Worm (Caenorhabditis elegans) whole organism, L4 larva: ENCODE results near the gene C33C12.7.

Source experiments
- F10B5.3 ChIP-seq: sonication (generic microtip); optimal IDR thresholded peaks from 2 replicates; lab custom pipeline; 2016; ENCODE audit warnings: mild to moderate bottlenecking, missing genetic modification characterization, missing compliant biosample characterization
- F37D6.2 ChIP-seq: sonication (generic microtip); optimal IDR thresholded peaks from 2 replicates; lab custom pipeline; 2016; ENCODE audit warnings: mild to moderate bottlenecking, missing genetic modification characterization, missing compliant biosample characterization
- F44E2.7 ChIP-seq: fragments of 200-800 bp; sonication (Bioruptor generic); IDR thresholded peaks from 2 replicates; pipeline ENCODE4 v2.1.2; 2022; ENCODE audit warnings: missing genetic modification characterization, missing compliant biosample characterization
- R02D3.7 ChIP-seq: fragments of 150-350 bp; sonication (generic microtip); optimal IDR thresholded peaks from 3 replicates; lab custom pipeline; 2014; ENCODE audit warnings: missing biosample characterization, missing genetic modification characterization
- Y48G9A.11 ChIP-seq: fragments of 200-800 bp; sonication (Bioruptor generic); IDR thresholded peaks from 2 replicates; pipeline ENCODE4 v1.3.6; 2022; ENCODE audit warnings: missing genetic modification reagents, missing genetic modification characterization, missing compliant biosample characterization
- Y75B8A.6 ChIP-seq: fragments of 200-800 bp; sonication (Bioruptor generic); IDR thresholded peaks from 2 replicates; pipeline ENCODE4 v1.3.6; 2022; ENCODE audit warnings: missing genetic modification reagents, missing genetic modification characterization, missing compliant biosample characterization
- ZK337.2 ChIP-seq: fragments of 200-800 bp; sonication (Bioruptor generic); IDR thresholded peaks from 2 replicates; pipeline ENCODE4 v1.3.6; 2022; ENCODE audit warnings: missing genetic modification reagents, missing genetic modification characterization, missing compliant biosample characterization
- ZK546.5 ChIP-seq, 2 experiments: sonication (generic microtip); optimal IDR thresholded peaks; 2 replicates each; lab custom pipeline; 2017; ENCODE audit warnings: missing biosample characterization in 2 of 2, missing genetic modification characterization in 2 of 2
- aha-1 ChIP-seq: fragments of 150-350 bp; peaks from one replicate; lab custom pipeline; 2014; ENCODE audit warnings: missing biosample characterization, missing genetic modification characterization
- ceh-32 ChIP-seq: sonication (generic microtip); optimal IDR thresholded peaks from 2 replicates; lab custom pipeline; 2016; ENCODE audit warnings: mild to moderate bottlenecking, missing genetic modification characterization, missing compliant biosample characterization; ENCODE audit not compliant: poor library complexity
- ceh-82 ChIP-seq: sonication (generic microtip); optimal IDR thresholded peaks from 2 replicates; lab custom pipeline; 2017; ENCODE audit warnings: missing biosample characterization, missing genetic modification characterization
- dmd-6 ChIP-seq: fragments of 200-800 bp; sonication (Bioruptor generic); IDR thresholded peaks from 2 replicates; pipeline ENCODE4 v1.3.6; 2022; ENCODE audit warnings: missing genetic modification reagents, missing genetic modification characterization, missing compliant biosample characterization
- dpl-1 ChIP-seq: fragments of 150-350 bp; optimal IDR thresholded peaks from 2 replicates; lab custom pipeline; 2014; ENCODE audit warnings: missing biosample characterization, missing genetic modification reagents, missing genetic modification characterization
- egl-27 ChIP-seq: sonication (generic microtip); optimal IDR thresholded peaks from 3 replicates; lab custom pipeline; 2017; ENCODE audit warnings: missing biosample characterization, missing genetic modification reagents, missing genetic modification characterization
- fkh-10 ChIP-seq: fragments of 150-350 bp; optimal IDR thresholded peaks from 2 replicates; lab custom pipeline; 2014; ENCODE audit warnings: missing biosample characterization, missing genetic modification reagents, missing genetic modification characterization
- fos-1 ChIP-seq: fragments of 150-350 bp; optimal IDR thresholded peaks from 2 replicates; lab custom pipeline; 2014; ENCODE audit warnings: missing biosample characterization, missing genetic modification characterization
- hlh-30 ChIP-seq: sonication (generic microtip); optimal IDR thresholded peaks from 2 replicates; lab custom pipeline; 2017; ENCODE audit warnings: antibody characterized with exemption, mild to moderate bottlenecking, missing genetic modification characterization, missing compliant biosample characterization; ENCODE audit not compliant: insufficient read depth
- lim-7 ChIP-seq: fragments of 200-800 bp; sonication (Bioruptor generic); IDR thresholded peaks from 2 replicates; pipeline ENCODE4 v1.3.6; 2022; ENCODE audit warnings: missing genetic modification characterization, missing compliant biosample characterization
- lin-1 ChIP-seq: fragments of 200-800 bp; sonication (Bioruptor generic); IDR thresholded peaks from 2 replicates; pipeline ENCODE4 v1.3.6; 2022; ENCODE audit warnings: missing genetic modification reagents, missing genetic modification characterization, missing compliant biosample characterization
- lin-13 ChIP-seq: fragments of 150-350 bp; optimal IDR thresholded peaks from 2 replicates; lab custom pipeline; 2014; ENCODE audit warnings: missing biosample characterization, missing genetic modification reagents, missing genetic modification characterization
- lin-38 ChIP-seq: fragments of 200-800 bp; sonication (Bioruptor generic); IDR thresholded peaks from 2 replicates; pipeline ENCODE4 v1.3.6; 2022; ENCODE audit warnings: missing genetic modification reagents, missing genetic modification characterization, missing compliant biosample characterization
- lin-39 ChIP-seq: fragments of 150-350 bp; optimal IDR thresholded peaks from 2 replicates; lab custom pipeline; 2014; ENCODE audit warnings: missing biosample characterization, missing genetic modification reagents, missing genetic modification characterization
- lir-3 ChIP-seq: sonication (generic microtip); optimal IDR thresholded peaks from 2 replicates; lab custom pipeline; 2016; ENCODE audit warnings: mild to moderate bottlenecking, missing genetic modification characterization, missing compliant biosample characterization
- lsy-2 ChIP-seq, 2 experiments: fragments of 150-350 bp in 1 of 2; sonication (generic microtip) in 1 of 2; optimal IDR thresholded peaks; 2 replicates each; lab custom pipeline; 2014 to 2017; ENCODE audit warnings: missing biosample characterization in 2 of 2, missing genetic modification characterization in 2 of 2
- madf-5 ChIP-seq, 2 experiments: fragments of 200-800 bp; sonication (Bioruptor generic); IDR thresholded peaks; 2 replicates each; pipeline ENCODE4 v1.3.6; 2022; ENCODE audit warnings: missing compliant biosample characterization in 2 of 2, missing genetic modification characterization in 2 of 2
- mdl-1 ChIP-seq, 2 experiments: fragments of 150-350 bp in 1 of 2; sonication (generic microtip) in 1 of 2; optimal IDR thresholded peaks; 2 replicates each; lab custom pipeline; 2014 to 2017; ENCODE audit warnings: missing biosample characterization in 2 of 2, missing genetic modification characterization in 2 of 2
- mdt-29 ChIP-seq: fragments of 200-800 bp; sonication (Bioruptor generic); IDR thresholded peaks from 2 replicates; pipeline ENCODE4 v1.3.6; 2022; ENCODE audit warnings: missing genetic modification reagents, missing genetic modification characterization, missing compliant biosample characterization
- mep-1 ChIP-seq: fragments of 150-350 bp; sonication (generic microtip); optimal IDR thresholded peaks from 3 replicates; lab custom pipeline; 2014; ENCODE audit warnings: missing biosample characterization, missing genetic modification characterization
- mes-2 ChIP-seq: sonication (generic microtip); optimal IDR thresholded peaks from 2 replicates; lab custom pipeline; 2016; ENCODE audit warnings: missing genotype, mild to moderate bottlenecking, missing genetic modification characterization, missing compliant biosample characterization; ENCODE audit not compliant: poor library complexity, severe bottlenecking
- nhr-10 ChIP-seq: fragments of 150-350 bp; optimal IDR thresholded peaks from 2 replicates; lab custom pipeline; 2014; ENCODE audit warnings: missing biosample characterization, missing genetic modification characterization
- nhr-111 ChIP-seq: fragments of 200-800 bp; sonication (Bioruptor generic); optimal IDR thresholded peaks from 2 replicates; lab custom pipeline; 2018; ENCODE audit warnings: mild to moderate bottlenecking, missing genetic modification characterization, missing compliant biosample characterization
- nhr-237 ChIP-seq: sonication (generic microtip); optimal IDR thresholded peaks from 2 replicates; lab custom pipeline; 2017; ENCODE audit warnings: missing biosample characterization, missing genetic modification characterization
- nhr-6 ChIP-seq: fragments of 150-350 bp; optimal IDR thresholded peaks from 2 replicates; lab custom pipeline; 2014; ENCODE audit warnings: missing biosample characterization, missing genetic modification characterization
- nhr-77 ChIP-seq: fragments of 150-350 bp; optimal IDR thresholded peaks from 2 replicates; lab custom pipeline; 2014; ENCODE audit warnings: missing biosample characterization, missing genetic modification characterization
- sdz-12 ChIP-seq: fragments of 200-800 bp; sonication (Bioruptor generic); optimal IDR thresholded peaks from 2 replicates; lab custom pipeline; 2018; ENCODE audit warnings: mild to moderate bottlenecking, missing genetic modification characterization, missing compliant biosample characterization
- set-16 ChIP-seq: fragments of 200-800 bp; sonication (Bioruptor generic); IDR thresholded peaks from 2 replicates; pipeline ENCODE4 v1.3.6; 2022; ENCODE audit warnings: missing genetic modification reagents, missing genetic modification characterization, missing compliant biosample characterization
- skn-1 ChIP-seq: fragments of 150-350 bp; optimal IDR thresholded peaks from 2 replicates; lab custom pipeline; 2014; ENCODE audit warnings: missing biosample characterization, missing genetic modification characterization
- snpc-4 ChIP-seq: fragments of 150-350 bp; optimal IDR thresholded peaks from 2 replicates; lab custom pipeline; 2014; ENCODE audit warnings: missing biosample characterization, missing genetic modification characterization
- unc-62 ChIP-seq, 3 experiments: fragments of 150-350 bp in 1 of 3; sonication (generic microtip); optimal IDR thresholded peaks in 2 of 3; peaks in 1 of 3; 1 replicate in 1 of 3; 2 replicates in 2 of 3; lab custom pipeline; 2014 to 2017; ENCODE audit warnings: missing biosample characterization in 3 of 3, missing genetic modification characterization in 3 of 3, missing genetic modification reagents in 3 of 3, missing genotype in 1 of 3
- vab-7 ChIP-seq: fragments of 200-800 bp; sonication (Bioruptor generic); IDR thresholded peaks from 2 replicates; pipeline ENCODE4 v1.3.6; 2022; ENCODE audit warnings: missing genetic modification reagents, missing genetic modification characterization, missing compliant biosample characterization
- zag-1 ChIP-seq: fragments of 150-350 bp; optimal IDR thresholded peaks from 2 replicates; lab custom pipeline; 2014; ENCODE audit warnings: missing biosample characterization, missing genetic modification characterization
- zfp-2 ChIP-seq: sonication (generic microtip); optimal IDR thresholded peaks from 2 replicates; lab custom pipeline; 2016; ENCODE audit warnings: mild to moderate bottlenecking, missing genetic modification characterization, missing compliant biosample characterization
- zip-2 ChIP-seq: fragments of 150-350 bp; optimal IDR thresholded peaks from 2 replicates; lab custom pipeline; 2014; ENCODE audit warnings: missing biosample characterization, missing genetic modification characterization

Gene C33C12.7

ce11 chrII:2207812-2208211 is 32.5 kb upstream of the C33C12.7 start, which contains the start of gene Y59C2A.1:
Gene Y59C2A.1, plus strand, starts transcription at chrII:2208112.
- TF ChIP-seq dmd-6 (no peak), zag-1 (tag; lab: Kevin White, UChicago) (no peak), snpc-4 (tag; lab: Kevin White, UChicago) (no peak), unc-62 (GFP tag; optimal IDR thresholded peaks at IDR 0.05 in 1 of 2; lab: Kevin White, UChicago) (no peak), unc-62 (tag; optimal IDR thresholded peaks at IDR 0.05; lab: Kevin White, UChicago) (no peak), ZK337.2 (GFP tag; lab: Robert Waterston, UW) (no peak), dpl-1 (GFP tag; lab: Kevin White, UChicago) (no peak), F37D6.2 (no peak), mep-1 (no peak), Y48G9A.11 (GFP tag; lab: Robert Waterston, UW) (no peak), nhr-6 (tag; lab: Kevin White, UChicago) (no peak), madf-5 (GFP tag; IDR thresholded peaks at IDR 0.05; lab: Robert Waterston, UW) (no peak), skn-1 (no peak), zfp-2 (no peak), set-16 (GFP tag; lab: Robert Waterston, UW) (no peak)

ce11 chrII:2206064-2206722 is 30.9 kb upstream of the C33C12.7 start:
- TF ChIP-seq nhr-237 (tag; lab: Kevin White, UChicago) = no peak
- no peak for TF ChIP-seq ceh-82 (tag; lab: Kevin White, UChicago)
- TF ChIP-seq F37D6.2 = no peak
- no peak for TF ChIP-seq vab-7 (GFP tag; lab: Robert Waterston, UW)
- TF ChIP-seq mep-1 = no peak
- peak in 1 of 2 experiments; percentile 56 for TF ChIP-seq unc-62 (GFP tag; optimal IDR thresholded peaks at IDR 0.05 in 1 of 2; lab: Kevin White, UChicago)
- no peak for TF ChIP-seq unc-62 (tag; optimal IDR thresholded peaks at IDR 0.05; lab: Kevin White, UChicago)
- TF ChIP-seq ceh-32 = no peak
- TF ChIP-seq ZK546.5 (tag; optimal IDR thresholded peaks at IDR 0.05; lab: Kevin White, UChicago) = no peak

- TF ChIP-seq lin-39 (no peak), mdl-1 (tag; optimal IDR thresholded peaks at IDR 0.05; lab: Kevin White, UChicago) (no peak), zip-2 (no peak), fos-1 (tag; lab: Kevin White, UChicago) (no peak), egl-27 (tag; lab: Kevin White, UChicago) (no peak), F44E2.7 (GFP tag; lab: Robert Waterston, UW) (no peak), lin-13 (peak; percentile 11), F37D6.2 (no peak), lsy-2 (tag; optimal IDR thresholded peaks at IDR 0.05; lab: Kevin White, UChicago) (peak in 1 of 2 experiments; percentile 67), lir-3 (no peak), nhr-111 (GFP tag; lab: Kevin White, UChicago) (no peak), nhr-10 (tag; lab: Kevin White, UChicago) (no peak), dpl-1 (GFP tag; lab: Kevin White, UChicago) (peak; percentile 87), Y75B8A.6 (no peak), aha-1 (peak; percentile 49), vab-7 (GFP tag; lab: Robert Waterston, UW) (no peak), fkh-10 (GFP tag; lab: Kevin White, UChicago) (peak; percentile 4), zag-1 (tag; lab: Kevin White, UChicago) (no peak), hlh-30 (tag; lab: Kevin White, UChicago) (peak; percentile 22), nhr-77 (no peak), R02D3.7 (no peak), lim-7 (GFP tag; lab: Robert Waterston, UW) (no peak), lin-38 (GFP tag; lab: Robert Waterston, UW) (peak; percentile 92), sdz-12 (GFP tag; lab: Kevin White, UChicago) (no peak), lin-1 (GFP tag; lab: Robert Waterston, UW) (no peak), F10B5.3 (tag; lab: Kevin White, UChicago) (no peak), mes-2 (peak; percentile 70), mdt-29 (GFP tag; lab: Robert Waterston, UW) (no peak)
Observed at ce11 chrII:2204077-2204476, 28.8 kb upstream of the C33C12.7 start, which contains the start of gene Y59C2A.2. Gene Y59C2A.2, minus strand, starts transcription at chrII:2204137.
